Fruit fly (Drosophila melanogaster): Measurements from ENCODE around the gene CG1662.

Gene CG1662

dm6 chrX:13403962-13404830 lies 16.8 kb downstream of the CG1662 start, which contains the start of gene GstT4 (continued):
- TF ChIP-seq lmd (GFP tag; IDR thresholded peaks at IDR 0.05) (peak; percentile 54), danr (GFP tag; IDR thresholded peaks at IDR 0.05) (no peak; the same call in 1 of the 2 replicates), CG15073 (GFP tag; optimal IDR thresholded peaks at IDR 0.05) (no peak), E2f1 (GFP tag; IDR thresholded peaks at IDR 0.05) (0 out of 2 replicates have a peak, but pooled peaks have one; percentile 13), nmo (GFP tag; optimal IDR thresholded peaks at IDR 0.05) (peak; percentile 70), CG11093 (GFP tag; IDR thresholded peaks at IDR 0.05) (no peak), cwo (GFP tag; optimal IDR thresholded peaks at IDR 0.05) (no peak), fd3F (GFP tag; optimal IDR thresholded peaks at IDR 0.05) (no peak), CG10959 (GFP tag; IDR thresholded peaks at IDR 0.05) (no peak), CG5953 (GFP tag; IDR thresholded peaks at IDR 0.05) (peak; percentile 42; the same call in 1 of the 2 replicates), C15 (GFP tag; IDR thresholded peaks at IDR 0.05) (no peak), CG18476 (GFP tag; optimal IDR thresholded peaks at IDR 0.05) (peak; percentile 34), CG18262 (tag; optimal IDR thresholded peaks at IDR 0.05) (peak; percentile 76), CG4820 (GFP tag; optimal IDR thresholded peaks at IDR 0.05) (no peak), CG2116 (GFP tag; optimal IDR thresholded peaks at IDR 0.05) (no peak), aop (GFP tag; IDR thresholded peaks at IDR 0.05) (no peak), CG15011 (GFP tag; optimal IDR thresholded peaks at IDR 0.05) (no peak), ftz-f1 (GFP tag; optimal IDR thresholded peaks at IDR 0.05) (no peak), Mad (GFP tag; optimal IDR thresholded peaks at IDR 0.05) (no peak), stwl (tag; optimal IDR thresholded peaks at IDR 0.05) (no peak), shn (GFP tag; optimal IDR thresholded peaks at IDR 0.05) (peak; percentile 56), gsb (GFP tag; IDR thresholded peaks at IDR 0.05) (peak; percentile 64), D19A (tag; optimal IDR thresholded peaks at IDR 0.05) (peak; percentile 99), Dll (GFP tag; IDR thresholded peaks at IDR 0.05; ENCODE audit: partially characterized antibody) (no peak), Fer2 (tag; optimal IDR thresholded peaks at IDR 0.05) (no peak), seq (GFP tag; IDR thresholded peaks at IDR 0.05) (no peak), trh (GFP tag; optimal IDR thresholded peaks at IDR 0.05) (no peak), CG12744 (GFP tag; optimal IDR thresholded peaks at IDR 0.05) (peak; percentile 28), CG32532 (GFP tag; IDR thresholded peaks at IDR 0.05) (peak; percentile 49; the same call in 1 of the 2 replicates), CG31388 (GFP tag; optimal IDR thresholded peaks at IDR 0.05) (no peak), CG7271 (tag; optimal IDR thresholded peaks at IDR 0.05) (no peak), CG4404 (GFP tag; IDR thresholded peaks at IDR 0.05) (no peak), z (GFP tag; IDR thresholded peaks at IDR 0.05) (no peak), btn (GFP tag; optimal IDR thresholded peaks at IDR 0.05) (peak; percentile 34), CG17359 (tag; optimal IDR thresholded peaks at IDR 0.05) (peak; percentile 21), lov (optimal IDR thresholded peaks at IDR 0.05) (no peak), lov (GFP tag; IDR thresholded peaks at IDR 0.05) (no peak), Taf1 (GFP tag; IDR thresholded peaks at IDR 0.05) (0 out of 2 replicates have a peak, but pooled peaks have one; percentile 18), CG1024 (GFP tag; IDR thresholded peaks at IDR 0.05) (no peak), bab2 (GFP tag; optimal IDR thresholded peaks at IDR 0.05) (peak; percentile 0), CG2199 (GFP tag; IDR thresholded peaks at IDR 0.05) (no peak), MESR4 (GFP tag; optimal IDR thresholded peaks at IDR 0.05) (no peak), ATbp (GFP tag; optimal IDR thresholded peaks at IDR 0.05) (no peak), oc (tag; optimal IDR thresholded peaks at IDR 0.05) (no peak), CG15696 (tag; optimal IDR thresholded peaks at IDR 0.05) (no peak), Sox102F (GFP tag; optimal IDR thresholded peaks at IDR 0.05) (peak; percentile 40), ci (GFP tag; IDR thresholded peaks at IDR 0.05) (peak; percentile 74), peb (GFP tag; IDR thresholded peaks at IDR 0.05) (no peak), org-1 (GFP tag; optimal IDR thresholded peaks at IDR 0.05) (peak; percentile 53), CG8359 (GFP tag; optimal IDR thresholded peaks at IDR 0.05; ENCODE audit: borderline replicate concordance) (no peak)

Measured in whole organism, embryonic.